Worm (Caenorhabditis elegans) whole organism, midembryonic: ENCODE data around the gene C27F2.10.
A peak's percentile ranks its signal among the peaks of the same experiment; 100 is the strongest.

Source experiments
- T22C8.4 ChIP-seq: fragments of 200-800 bp; sonication (Bioruptor generic); IDR thresholded peaks from 2 replicates; pipeline ENCODE4 v1.3.6; 2022; ENCODE audit warnings: missing genetic modification characterization, missing compliant biosample characterization
- cog-1 ChIP-seq: sonication (generic microtip); optimal IDR thresholded peaks from 2 replicates; lab custom pipeline; 2016; ENCODE audit warnings: missing genetic modification characterization, missing compliant biosample characterization
- flt-1 ChIP-seq: fragments of 200-800 bp; sonication (Bioruptor generic); IDR thresholded peaks from 2 replicates; pipeline ENCODE4 v1.3.6; 2022; ENCODE audit warnings: missing genetic modification characterization, missing compliant biosample characterization
- klf-2 ChIP-seq: fragments of 200-800 bp; sonication (Bioruptor generic); conservative IDR thresholded peaks from 2 replicates; pipeline ENCODE4 v1.3.6; 2022; ENCODE audit warnings: missing genetic modification reagents, missing genetic modification characterization, missing compliant biosample characterization
- med-1 ChIP-seq: sonication (generic microtip); optimal IDR thresholded peaks from 2 replicates; lab custom pipeline; 2017; ENCODE audit warnings: missing genetic modification characterization, mild to moderate bottlenecking, missing compliant biosample characterization, antibody characterized with exemption, missing genetic modification reagents; ENCODE audit not compliant: insufficient read depth
- ref-1 ChIP-seq: fragments of 200-800 bp; sonication (Bioruptor generic); conservative IDR thresholded peaks from 2 replicates; pipeline ENCODE4 v1.3.6; 2022; ENCODE audit warnings: missing genetic modification reagents, missing genetic modification characterization, missing compliant biosample characterization
- tab-1 ChIP-seq: fragments of 200-800 bp; sonication (Bioruptor generic); IDR thresholded peaks from 2 replicates; pipeline ENCODE4 v1.3.6; 2022; ENCODE audit warnings: missing genetic modification characterization, missing compliant biosample characterization
- ztf-23 ChIP-seq: fragments of 200-800 bp; sonication (Bioruptor generic); IDR thresholded peaks from 2 replicates; pipeline ENCODE4 v1.3.6; 2022; ENCODE audit warnings: missing genetic modification reagents, missing genetic modification characterization, missing compliant biosample characterization
- ztf-29 ChIP-seq: fragments of 200-800 bp; sonication (Bioruptor generic); IDR thresholded peaks from 2 replicates; pipeline ENCODE4 v1.3.6; 2022; ENCODE audit warnings: missing genetic modification reagents, missing genetic modification characterization, missing compliant biosample characterization

Gene C27F2.10

ce11 chrIII:5023642-5024041 is 36.9 kb upstream of the C27F2.10 start:
- TF ChIP-seq ztf-29 (GFP tag; lab: Robert Waterston, UW) (no peak), flt-1 (GFP tag; lab: Robert Waterston, UW) (no peak), T22C8.4 (no peak), ref-1 (GFP tag; lab: Robert Waterston, UW) (no peak), tab-1 (GFP tag; lab: Robert Waterston, UW) (no peak), klf-2 (GFP tag; lab: Robert Waterston, UW) (no peak), med-1 (GFP tag; lab: Kevin White, UChicago) (no peak), cog-1 (tag; lab: Kevin White, UChicago) (no peak), ztf-23 (no peak)

ce11 chrIII:5022964-5023363 is 36.3 kb upstream of the C27F2.10 start, which contains the start of gene R144.13:
TSS of gene R144.13 (plus strand) at chrIII:5023264.
- TF ChIP-seq cog-1 (tag; lab: Kevin White, UChicago), result no peak
- TF ChIP-seq tab-1 (GFP tag; lab: Robert Waterston, UW), result no peak
- TF ChIP-seq ztf-29 (GFP tag; lab: Robert Waterston, UW), result no peak
- no peak for TF ChIP-seq med-1 (GFP tag; lab: Kevin White, UChicago)
- no peak for TF ChIP-seq flt-1 (GFP tag; lab: Robert Waterston, UW)
- no peak for TF ChIP-seq klf-2 (GFP tag; lab: Robert Waterston, UW)
- TF ChIP-seq T22C8.4, result no peak
- no peak for TF ChIP-seq ref-1 (GFP tag; lab: Robert Waterston, UW)
- no peak for TF ChIP-seq ztf-23

- TF ChIP-seq cog-1 (tag; lab: Kevin White, UChicago) (no peak), tab-1 (GFP tag; lab: Robert Waterston, UW) (no peak), med-1 (GFP tag; lab: Kevin White, UChicago) (no peak), ref-1 (GFP tag; lab: Robert Waterston, UW) (no peak), ztf-29 (GFP tag; lab: Robert Waterston, UW) (no peak)
These were observed 35.0 kb upstream of the C27F2.10 start, which contains the start of gene R144.3 for ce11 chrIII:5021689-5022088. TSS of gene R144.3 (plus strand) at chrIII:5021989.

DNA sequence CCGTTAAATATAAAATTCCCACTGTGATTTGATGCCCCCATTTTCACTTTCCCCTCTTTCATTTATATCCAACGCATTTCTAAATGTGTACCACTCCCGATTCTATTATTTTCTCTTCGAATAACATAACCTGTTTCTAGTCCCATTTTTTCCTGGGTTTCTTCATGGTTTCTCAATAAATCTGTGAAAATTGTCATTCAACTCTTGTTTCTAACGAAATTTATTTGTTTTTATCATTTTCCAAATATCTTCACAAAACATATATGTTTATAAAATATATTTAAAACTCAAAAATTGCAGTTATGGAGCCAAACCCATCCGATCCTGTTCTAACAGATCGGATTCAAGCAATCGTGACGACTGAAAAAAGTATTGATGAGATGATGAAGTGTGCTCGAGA is 34.2 kb upstream of the C27F2.10 start, which contains the start of gene mdt-11:
TSS of gene mdt-11 (plus strand) at position 301 of the 400 bp plus-strand sequence.
- TF ChIP-seq flt-1 (GFP tag; lab: Robert Waterston, UW) (no peak), klf-2 (GFP tag; lab: Robert Waterston, UW) (no peak), cog-1 (tag; lab: Kevin White, UChicago) (no peak), tab-1 (GFP tag; lab: Robert Waterston, UW) (no peak), ztf-23 (no peak), ref-1 (GFP tag; lab: Robert Waterston, UW) (no peak), ztf-29 (GFP tag; lab: Robert Waterston, UW) (no peak), T22C8.4 (no peak), med-1 (GFP tag; lab: Kevin White, UChicago) (no peak)

DNA sequence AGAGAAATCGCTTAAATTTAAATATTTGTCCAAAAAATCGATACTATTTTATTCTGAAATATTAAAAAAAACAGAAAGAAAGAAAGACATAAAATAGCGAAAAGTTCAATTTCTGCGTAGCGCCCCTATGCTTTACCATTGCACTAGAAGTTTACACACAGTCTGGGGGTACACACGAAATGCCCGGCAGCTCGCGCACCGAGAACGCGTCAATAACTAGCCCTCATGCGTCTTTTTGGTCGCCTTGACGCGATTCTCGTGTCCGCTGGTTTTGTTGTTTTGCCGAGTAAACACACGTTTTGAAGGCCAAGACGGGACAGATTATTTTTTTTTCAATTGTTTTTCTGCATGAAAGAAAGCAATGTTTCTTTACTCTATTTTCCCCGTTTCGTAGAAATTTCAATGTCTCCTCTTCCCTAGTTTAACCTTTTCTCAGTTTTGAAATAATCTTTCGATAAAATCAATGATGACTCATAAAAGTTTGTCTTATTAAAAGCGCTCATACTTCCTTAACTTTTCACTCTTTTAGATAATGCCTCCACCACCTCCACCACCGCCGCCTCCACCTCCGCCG is 31.5 kb upstream of the C27F2.10 start, which contains the start of gene wip-1:
TSS of gene wip-1 (plus strand) at position 524 of the 574 bp plus-strand sequence.
- TF ChIP-seq med-1 (GFP tag; lab: Kevin White, UChicago) (peak; percentile 15), T22C8.4 (0 out of 2 replicates have a peak, but pooled peaks have one; percentile 8), ztf-29 (GFP tag; lab: Robert Waterston, UW) (peak; percentile 78), ztf-23 (peak; percentile 100), klf-2 (GFP tag; lab: Robert Waterston, UW) (peak; percentile 60; the same call in 1 of the 2 replicates), ref-1 (GFP tag; lab: Robert Waterston, UW) (no peak), cog-1 (tag; lab: Kevin White, UChicago) (peak; percentile 91), tab-1 (GFP tag; lab: Robert Waterston, UW) (peak; percentile 40; the same call in 1 of the 2 replicates), flt-1 (GFP tag; lab: Robert Waterston, UW) (peak; percentile 85)

DNA sequence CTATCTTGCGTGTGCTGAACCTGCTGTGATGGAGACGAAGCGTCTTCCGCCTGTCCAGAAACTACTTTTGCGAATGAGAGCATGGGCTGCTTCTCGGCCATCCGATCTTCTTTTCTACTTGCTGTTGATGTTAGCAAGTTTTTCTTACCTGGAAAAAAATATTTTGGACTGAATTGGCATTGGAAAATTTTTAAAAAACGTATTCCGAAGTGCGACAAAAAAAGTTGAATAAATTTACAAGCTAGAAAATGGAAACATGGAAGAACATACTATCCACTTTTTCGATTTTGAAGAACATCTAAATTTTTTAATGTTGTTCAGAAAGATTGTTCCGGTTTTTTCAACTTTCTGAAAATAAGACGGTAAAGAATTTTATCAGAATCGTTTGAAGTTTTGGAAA is 30.9 kb upstream of the C27F2.10 start, which contains the start of gene larp-1:
TSS of gene larp-1 (minus strand) at position 101 of the 400 bp plus-strand sequence.
- TF ChIP-seq ztf-23, result no peak
- no peak for TF ChIP-seq med-1 (GFP tag; lab: Kevin White, UChicago)
- TF ChIP-seq klf-2 (GFP tag; lab: Robert Waterston, UW), result no peak
- no peak for TF ChIP-seq cog-1 (tag; lab: Kevin White, UChicago)
- TF ChIP-seq ztf-29 (GFP tag; lab: Robert Waterston, UW), result no peak
- TF ChIP-seq tab-1 (GFP tag; lab: Robert Waterston, UW), result no peak
- TF ChIP-seq ref-1 (GFP tag; lab: Robert Waterston, UW), result no peak
- TF ChIP-seq T22C8.4, result no peak

DNA sequence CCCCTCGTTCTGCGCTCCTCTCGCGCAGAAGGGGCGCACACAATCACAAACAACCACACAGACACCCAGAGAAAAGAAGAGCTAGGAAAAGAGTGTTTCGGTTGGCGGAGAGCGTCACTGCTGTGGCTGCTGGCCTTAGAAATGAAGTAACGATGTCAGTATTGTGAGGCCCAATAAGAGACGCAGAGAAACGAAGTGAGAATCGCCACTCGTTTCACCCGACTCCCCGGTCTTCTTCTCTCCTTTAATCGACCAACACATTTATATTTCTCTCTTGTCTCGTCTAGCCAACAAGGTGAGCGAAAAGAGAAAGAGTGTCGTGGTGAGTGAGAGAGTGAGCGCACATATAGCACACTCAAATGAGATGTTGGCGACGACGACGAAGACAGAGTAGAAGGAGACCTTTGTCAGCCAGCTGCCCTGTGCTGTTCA is 27.2 kb upstream of the C27F2.10 start:
- 0 out of 2 replicates have a peak, but pooled peaks have one; percentile 21 for TF ChIP-seq tab-1 (GFP tag; lab: Robert Waterston, UW)
- peak; percentile 82; the same call in 1 of the 2 replicates for TF ChIP-seq flt-1 (GFP tag; lab: Robert Waterston, UW)
- TF ChIP-seq ztf-23, result peak; percentile 94
- TF ChIP-seq ztf-29 (GFP tag; lab: Robert Waterston, UW), result 0 out of 2 replicates have a peak, but pooled peaks have one; percentile 27
- TF ChIP-seq klf-2 (GFP tag; lab: Robert Waterston, UW), result no peak
- no peak for TF ChIP-seq T22C8.4
- TF ChIP-seq med-1 (GFP tag; lab: Kevin White, UChicago), result no peak
- TF ChIP-seq ref-1 (GFP tag; lab: Robert Waterston, UW), result no peak
- TF ChIP-seq cog-1 (tag; lab: Kevin White, UChicago), result peak; percentile 96

DNA sequence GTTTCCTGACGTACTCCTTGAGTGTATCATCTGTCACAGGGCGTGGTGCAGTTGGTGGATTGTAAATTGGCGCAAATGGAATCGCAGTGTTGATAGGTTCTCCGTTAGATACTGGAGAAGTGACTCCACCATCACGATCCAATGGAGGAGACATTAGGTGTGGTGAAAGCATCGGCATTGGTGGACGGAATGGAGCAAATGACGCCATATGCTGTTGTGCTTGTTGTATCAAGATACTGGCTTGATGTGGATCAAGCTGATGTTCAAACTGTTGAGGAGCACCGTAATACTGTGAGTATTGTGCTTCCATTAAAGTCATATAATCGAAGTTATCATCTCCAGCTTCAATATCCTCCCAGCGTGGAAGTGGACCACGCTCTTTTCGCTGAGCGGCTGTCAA is 25.8 kb upstream of the C27F2.10 start:
- TF ChIP-seq T22C8.4 (no peak), klf-2 (GFP tag; lab: Robert Waterston, UW) (no peak), ztf-29 (GFP tag; lab: Robert Waterston, UW) (no peak), ztf-23 (no peak), cog-1 (tag; lab: Kevin White, UChicago) (no peak), med-1 (GFP tag; lab: Kevin White, UChicago) (no peak), ref-1 (GFP tag; lab: Robert Waterston, UW) (no peak), flt-1 (GFP tag; lab: Robert Waterston, UW) (no peak), tab-1 (GFP tag; lab: Robert Waterston, UW) (no peak)
